Worm (Caenorhabditis elegans) whole organism, late embryonic: Measurements from ENCODE around the gene srz-20.
A peak's percentile ranks its signal among the peaks of the same experiment; 100 is the strongest.

Source experiments
- C38D4.7 ChIP-seq: fragments of 200-800 bp; sonication (Bioruptor generic); optimal IDR thresholded peaks from 2 replicates; lab custom pipeline; 2018; ENCODE audit warnings: mild to moderate bottlenecking, missing genetic modification characterization, moderate library complexity, missing compliant biosample characterization
- ahr-1 ChIP-seq: sonication (generic microtip); optimal IDR thresholded peaks from 2 replicates; lab custom pipeline; 2016; ENCODE audit warnings: missing genetic modification characterization, missing compliant biosample characterization
- ama-1 ChIP-seq: fragments of 150-350 bp; optimal IDR thresholded peaks from 2 replicates; lab custom pipeline; 2014
- ceh-18 ChIP-seq: sonication (generic microtip); optimal IDR thresholded peaks from 2 replicates; lab custom pipeline; 2016; ENCODE audit warnings: missing genetic modification characterization, missing compliant biosample characterization
- ceh-2 ChIP-seq: sonication (generic microtip); optimal IDR thresholded peaks from 2 replicates; lab custom pipeline; 2016; ENCODE audit warnings: missing genotype, missing genetic modification characterization, missing compliant biosample characterization
- ceh-22 ChIP-seq: sonication (generic microtip); optimal IDR thresholded peaks from 2 replicates; lab custom pipeline; 2017; ENCODE audit warnings: missing biosample characterization, missing genetic modification characterization
- ceh-24 ChIP-seq: sonication (generic microtip); optimal IDR thresholded peaks from 2 replicates; lab custom pipeline; 2016; ENCODE audit warnings: mild to moderate bottlenecking, missing genetic modification characterization, missing compliant biosample characterization
- ceh-34 ChIP-seq: sonication (generic microtip); optimal IDR thresholded peaks from 2 replicates; lab custom pipeline; 2016; ENCODE audit warnings: mild to moderate bottlenecking, missing genetic modification characterization, missing compliant biosample characterization
- ceh-6 ChIP-seq: fragments of 200-800 bp; sonication (Bioruptor generic); optimal IDR thresholded peaks from 2 replicates; lab custom pipeline; 2018; ENCODE audit warnings: mild to moderate bottlenecking, missing genetic modification characterization, missing compliant biosample characterization
- elt-2 ChIP-seq: sonication (generic microtip); optimal IDR thresholded peaks from 2 replicates; lab custom pipeline; 2016; ENCODE audit warnings: missing genetic modification reagents, missing genetic modification characterization, missing compliant biosample characterization
- elt-4 ChIP-seq: sonication (generic microtip); optimal IDR thresholded peaks from 2 replicates; lab custom pipeline; 2016; ENCODE audit warnings: missing genetic modification characterization, missing compliant biosample characterization
- eyg-1 ChIP-seq: sonication (generic microtip); optimal IDR thresholded peaks from 2 replicates; lab custom pipeline; 2016; ENCODE audit warnings: missing genotype, missing genetic modification characterization, missing compliant biosample characterization
- fax-1 ChIP-seq: sonication (generic microtip); optimal IDR thresholded peaks from 2 replicates; lab custom pipeline; 2016; ENCODE audit warnings: missing genotype, missing genetic modification characterization, missing compliant biosample characterization
- fkh-6 ChIP-seq: sonication (generic microtip); optimal IDR thresholded peaks from 2 replicates; lab custom pipeline; 2016; ENCODE audit warnings: missing genetic modification characterization, missing compliant biosample characterization
- gmeb-2 ChIP-seq: sonication (generic microtip); optimal IDR thresholded peaks from 2 replicates; lab custom pipeline; 2016; ENCODE audit warnings: missing genetic modification characterization, inconsistent platforms, missing compliant biosample characterization
- hlh-15 ChIP-seq: sonication (generic microtip); optimal IDR thresholded peaks from 2 replicates; lab custom pipeline; 2016; ENCODE audit warnings: missing genetic modification characterization, missing compliant biosample characterization
- hlh-6 ChIP-seq: sonication (generic microtip); optimal IDR thresholded peaks from 2 replicates; lab custom pipeline; 2016; ENCODE audit warnings: missing genotype, missing genetic modification characterization, missing compliant biosample characterization
- lim-6 ChIP-seq: sonication (generic microtip); optimal IDR thresholded peaks from 2 replicates; lab custom pipeline; 2016; ENCODE audit warnings: missing genetic modification characterization, missing compliant biosample characterization
- lin-11 ChIP-seq: fragments of 200-800 bp; sonication (Bioruptor generic); optimal IDR thresholded peaks from 2 replicates; lab custom pipeline; 2018; ENCODE audit warnings: mild to moderate bottlenecking, missing genetic modification characterization, missing compliant biosample characterization
- madf-2 ChIP-seq: sonication (generic microtip); optimal IDR thresholded peaks from 2 replicates; lab custom pipeline; 2017; ENCODE audit warnings: missing genetic modification characterization, missing compliant biosample characterization
- mec-3 ChIP-seq: sonication (generic microtip); optimal IDR thresholded peaks from 2 replicates; lab custom pipeline; 2016; ENCODE audit warnings: borderline replicate concordance, missing genetic modification characterization, missing compliant biosample characterization
- nhr-11 ChIP-seq: fragments of 150-350 bp; optimal IDR thresholded peaks from 2 replicates; lab custom pipeline; 2014; ENCODE audit warnings: missing biosample characterization, missing genetic modification characterization
- pag-3 ChIP-seq: sonication (generic microtip); optimal IDR thresholded peaks from 2 replicates; lab custom pipeline; 2016; ENCODE audit warnings: missing compliant biosample characterization, missing genetic modification characterization, borderline replicate concordance
- pat-9 ChIP-seq: fragments of 200-800 bp; sonication (Bioruptor generic); optimal IDR thresholded peaks from 2 replicates; lab custom pipeline; 2018; ENCODE audit warnings: mild to moderate bottlenecking, missing genetic modification characterization, moderate library complexity, missing compliant biosample characterization
- pax-1 ChIP-seq: fragments of 150-350 bp; optimal IDR thresholded peaks from 2 replicates; lab custom pipeline; 2014; ENCODE audit warnings: missing biosample characterization, missing genetic modification characterization
- pha-2 ChIP-seq: sonication (generic microtip); optimal IDR thresholded peaks from 2 replicates; lab custom pipeline; 2017; ENCODE audit warnings: mild to moderate bottlenecking, missing genetic modification characterization, missing compliant biosample characterization
- pros-1 ChIP-seq: fragments of 150-350 bp; optimal IDR thresholded peaks from 2 replicates; lab custom pipeline; 2014; ENCODE audit warnings: missing biosample characterization, missing genetic modification reagents, missing genetic modification characterization
- ref-2 ChIP-seq: sonication (generic microtip); optimal IDR thresholded peaks from 2 replicates; lab custom pipeline; 2016; ENCODE audit warnings: missing genetic modification characterization, missing compliant biosample characterization
- tbx-2 ChIP-seq: sonication (generic microtip); optimal IDR thresholded peaks from 2 replicates; lab custom pipeline; 2016; ENCODE audit warnings: missing genetic modification characterization, missing compliant biosample characterization
- ttx-3 ChIP-seq: sonication (generic microtip); optimal IDR thresholded peaks from 2 replicates; lab custom pipeline; 2016; ENCODE audit warnings: missing genetic modification reagents, missing genetic modification characterization, missing compliant biosample characterization
- unc-3 ChIP-seq, 2 experiments: fragments of 200-800 bp in 1 of 2; sonication (Bioruptor generic) in 1 of 2; sonication (generic microtip) in 1 of 2; conservative IDR thresholded peaks in 1 of 2; optimal IDR thresholded peaks in 1 of 2; 2 replicates each; pipeline versions ENCODE4 v1.3.6 to Lab custom; 2016 to 2022; ENCODE audit warnings: missing compliant biosample characterization in 2 of 2, missing genetic modification characterization in 2 of 2, missing genetic modification reagents in 1 of 2
- unc-55 ChIP-seq: sonication (generic microtip); optimal IDR thresholded peaks from 2 replicates; lab custom pipeline; 2017; ENCODE audit warnings: missing biosample characterization, missing genetic modification reagents, missing genetic modification characterization
- unc-86 ChIP-seq: sonication (generic microtip); optimal IDR thresholded peaks from 2 replicates; lab custom pipeline; 2016; ENCODE audit warnings: missing genetic modification characterization, missing compliant biosample characterization
- zip-5 ChIP-seq: sonication (generic microtip); optimal IDR thresholded peaks from 2 replicates; lab custom pipeline; 2016; ENCODE audit warnings: missing genetic modification characterization, missing compliant biosample characterization

Gene srz-20

DNA sequence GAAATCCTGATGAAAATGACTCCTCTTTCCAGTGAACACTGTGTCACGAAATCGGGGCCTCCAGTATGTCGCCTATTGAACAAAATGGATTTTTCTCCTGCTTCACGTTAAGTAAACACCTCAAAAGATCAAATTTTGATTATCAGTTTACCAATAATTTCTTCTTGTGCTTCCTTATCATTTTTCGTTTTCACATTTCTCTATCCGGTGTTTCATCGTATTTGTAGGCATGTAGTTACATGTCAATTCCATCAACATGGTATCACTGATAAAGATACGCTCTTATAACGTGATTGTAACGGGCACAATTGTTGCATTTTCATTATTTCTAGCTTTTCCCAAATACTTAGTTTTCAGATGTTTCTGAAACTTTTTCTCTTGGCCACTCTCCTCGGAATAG lies 29.1 kb downstream of the srz-20 start, which contains the start of gene clec-72:
clec-72 (plus strand) TSS at position 358 of the 400 bp plus-strand sequence.
- TF ChIP-seq elt-2 (tag; lab: Kevin White, UChicago) (peak; percentile 29), ceh-24 (tag; lab: Kevin White, UChicago) (no peak)

DNA sequence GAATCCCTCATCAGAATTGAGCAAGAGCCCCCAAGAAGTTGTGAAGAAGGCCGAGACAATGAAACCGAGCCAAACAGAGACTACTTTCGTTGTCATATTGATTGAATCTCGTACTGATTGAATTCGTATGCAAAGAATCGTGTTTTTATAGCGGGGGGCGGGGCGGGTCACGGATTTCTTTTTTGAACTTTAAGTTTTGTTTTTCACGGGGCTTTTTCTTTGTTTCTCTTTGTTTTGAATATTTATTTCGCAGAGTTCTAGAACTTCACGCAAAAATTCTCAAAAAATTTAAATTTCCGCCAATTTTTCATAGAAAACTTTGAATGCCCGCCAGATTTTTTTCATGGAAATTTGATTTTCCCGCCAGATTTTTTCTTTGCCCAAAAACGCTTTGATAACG lies 40.7 kb downstream of the srz-20 start, which contains the start of gene clec-73:
clec-73 (minus strand) TSS at position 101 of the 400 bp plus-strand sequence.
- TF ChIP-seq fkh-6 (tag; lab: Kevin White, UChicago) (no peak), pax-1 (no peak)

DNA sequence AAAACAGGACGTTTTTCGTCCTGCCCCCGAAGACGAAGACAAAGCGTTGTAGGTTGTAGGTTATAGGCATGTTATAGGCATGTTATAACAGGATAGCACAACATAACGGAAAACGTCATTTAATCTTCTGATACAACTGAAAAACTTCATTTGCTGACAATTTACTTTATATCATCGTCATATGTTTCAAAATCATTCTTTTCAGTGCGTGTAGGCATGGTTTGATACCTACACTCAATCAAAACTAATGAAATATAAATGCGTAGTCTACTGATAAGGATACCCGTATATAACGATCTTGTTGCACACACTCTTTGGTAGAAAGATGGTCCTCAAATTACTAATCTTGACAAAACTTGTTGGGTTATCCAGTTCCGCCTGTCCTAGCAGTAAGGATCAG lies 41.3 kb downstream of the srz-20 start, which contains the start of gene clec-74:
clec-74 (plus strand) TSS at position 301 of the 400 bp plus-strand sequence.
- TF ChIP-seq nhr-11 (no peak), tbx-2 (tag; lab: Kevin White, UChicago) (no peak), ceh-6 (GFP tag; lab: Kevin White, UChicago) (no peak)

DNA sequence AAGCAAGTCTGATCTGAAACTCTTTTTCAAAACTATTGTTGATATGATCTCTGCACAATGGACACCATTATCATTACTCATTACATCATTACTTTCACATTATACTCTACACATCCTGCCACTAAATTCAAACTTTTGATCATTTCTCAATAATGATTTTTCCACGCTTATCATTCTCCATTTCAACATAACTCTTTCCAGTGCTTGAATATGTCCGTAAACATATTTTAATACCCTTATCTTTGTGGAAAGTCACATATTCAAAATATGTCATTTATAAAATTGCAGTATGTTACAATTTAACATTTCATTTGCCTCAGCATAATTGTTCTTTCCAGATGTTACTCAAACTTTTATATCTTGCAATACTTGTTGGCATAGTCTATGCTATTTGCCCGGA lies 45.0 kb downstream of the srz-20 start, which contains the start of gene clec-75:
clec-75 (plus strand) TSS at position 339 of the 400 bp plus-strand sequence.
- no peak for TF ChIP-seq pha-2 (tag; lab: Kevin White, UChicago)
- TF ChIP-seq ceh-24 (tag; lab: Kevin White, UChicago), result no peak
- TF ChIP-seq ama-1, result no peak
- TF ChIP-seq pros-1 (tag; lab: Kevin White, UChicago), result no peak
- no peak for TF ChIP-seq lin-11
- TF ChIP-seq unc-86, result no peak
- no peak for TF ChIP-seq hlh-15 (tag; lab: Kevin White, UChicago)
- TF ChIP-seq lim-6 (tag; lab: Kevin White, UChicago), result no peak

DNA sequence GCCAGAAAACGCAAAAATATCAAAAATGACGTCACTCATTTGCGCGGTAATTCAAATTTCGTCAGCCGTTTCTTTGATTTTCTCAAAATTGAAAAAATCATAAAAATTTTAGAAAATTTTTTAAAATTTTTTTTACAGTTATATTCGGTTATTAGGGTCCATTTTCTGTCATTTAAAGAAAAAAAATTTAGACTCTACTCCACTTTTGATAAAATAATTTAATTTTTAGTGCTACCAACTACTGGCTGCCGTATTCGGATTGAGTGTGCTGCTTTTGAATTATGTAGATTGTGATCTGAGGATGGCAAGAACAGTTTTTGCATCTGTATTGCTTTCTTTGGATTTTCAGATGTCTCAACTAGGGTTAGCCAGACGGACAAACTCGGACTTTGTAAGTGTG lies 47.2 kb downstream of the srz-20 start, which contains the start of gene Y46C8AM.1:
Y46C8AM.1 (plus strand) TSS at position 301 of the 400 bp plus-strand sequence.
- TF ChIP-seq ceh-2 (tag; lab: Kevin White, UChicago) (no peak), unc-55 (no peak)

DNA sequence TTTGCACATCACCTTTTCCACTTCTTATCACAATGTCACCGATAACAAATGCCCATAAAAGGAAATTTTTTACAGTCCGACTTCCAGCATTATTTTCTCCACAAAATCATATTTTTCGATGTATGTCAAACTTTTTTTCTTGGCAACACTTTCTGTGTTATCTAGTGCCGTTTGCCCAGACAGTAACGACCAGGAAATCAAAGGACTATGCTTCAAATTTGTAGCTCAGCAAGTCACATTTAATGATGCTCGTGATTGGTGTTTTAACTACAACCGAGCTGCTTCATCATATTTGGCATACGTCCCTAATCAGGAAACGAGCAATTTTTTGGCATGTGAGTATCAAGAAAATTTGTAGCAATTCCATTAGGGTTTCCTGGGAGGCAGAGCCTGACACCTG lies 48.1 kb downstream of the srz-20 start:
- TF ChIP-seq elt-2 (tag; lab: Kevin White, UChicago), result no peak
- no peak for TF ChIP-seq ceh-18 (tag; lab: Kevin White, UChicago)
- TF ChIP-seq ceh-34 (tag; lab: Kevin White, UChicago), result no peak
- no peak for TF ChIP-seq ama-1
- TF ChIP-seq, all 69 proteins: peak for 0

DNA sequence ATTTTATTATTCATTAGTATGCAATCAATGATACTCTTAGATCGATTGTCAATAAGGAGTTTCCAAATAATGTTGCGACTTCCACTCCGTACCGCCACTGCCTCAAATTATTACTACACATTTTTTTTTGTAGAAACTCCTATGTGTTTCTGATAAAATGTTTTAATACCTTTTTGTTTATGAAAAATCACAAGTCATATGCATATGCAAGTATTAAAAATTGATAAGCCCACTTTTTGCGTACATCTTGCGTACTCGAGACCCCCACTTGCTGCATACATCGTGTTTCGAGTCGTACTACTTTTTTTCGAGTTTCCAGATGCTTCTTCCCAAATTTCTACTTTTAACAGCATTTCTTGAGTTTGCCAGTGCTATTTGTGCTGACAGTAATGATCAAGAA lies 49.6 kb downstream of the srz-20 start, which contains the start of gene clec-76:
clec-76 (plus strand) TSS at position 234 of the 400 bp plus-strand sequence.
- TF ChIP-seq pag-3 (tag; lab: Kevin White, UChicago), result no peak
- TF ChIP-seq gmeb-2 (tag; lab: Kevin White, UChicago), result no peak
- TF ChIP-seq fax-1, result no peak
- TF ChIP-seq elt-4 (tag; lab: Kevin White, UChicago), result no peak
- no peak for TF ChIP-seq C38D4.7 (GFP tag; lab: Kevin White, UChicago)
- no peak for TF ChIP-seq ref-2
- no peak for TF ChIP-seq elt-2 (tag; lab: Kevin White, UChicago)
- no peak for TF ChIP-seq ahr-1 (tag; lab: Kevin White, UChicago)
- TF ChIP-seq unc-55, result no peak
- no peak for TF ChIP-seq zip-5
- no peak for TF ChIP-seq mec-3 (tag; lab: Kevin White, UChicago)
- TF ChIP-seq ceh-22 (tag; lab: Kevin White, UChicago), result no peak
- TF ChIP-seq hlh-6 (tag; lab: Kevin White, UChicago), result no peak
- TF ChIP-seq pat-9 (tag; lab: Kevin White, UChicago), result no peak
- TF ChIP-seq unc-3 (GFP tag; conservative IDR thresholded peaks at IDR 0.05; lab: Robert Waterston, UW), result no peak
- TF ChIP-seq unc-3 (tag; optimal IDR thresholded peaks at IDR 0.05; lab: Kevin White, UChicago), result no peak
- TF ChIP-seq madf-2 (tag; lab: Kevin White, UChicago), result no peak
- TF ChIP-seq eyg-1 (tag; lab: Kevin White, UChicago), result no peak
- TF ChIP-seq ttx-3 (tag; lab: Kevin White, UChicago), result no peak
